Worm (Caenorhabditis elegans) whole organism, L4 larva: Measurements from ENCODE around the gene rml-3.

Experiments used
- duxl-1 ChIP-seq: sonication (generic microtip); optimal IDR thresholded peaks from 2 replicates; lab custom pipeline; 2016; ENCODE audit warnings: mild to moderate bottlenecking, missing genetic modification characterization, moderate library complexity, missing compliant biosample characterization; ENCODE audit not compliant: poor library complexity
- fos-1 ChIP-seq: fragments of 150-350 bp; optimal IDR thresholded peaks from 2 replicates; lab custom pipeline; 2014; ENCODE audit warnings: missing biosample characterization, missing genetic modification characterization
- jun-1 ChIP-seq: fragments of 150-350 bp; optimal IDR thresholded peaks from 2 replicates; lab custom pipeline; 2014; ENCODE audit warnings: missing biosample characterization, missing genetic modification reagents, missing genetic modification characterization
- lin-15B ChIP-seq: fragments of 150-350 bp; sonication (generic microtip); optimal IDR thresholded peaks from 3 replicates; lab custom pipeline; 2014; ENCODE audit warnings: missing biosample characterization, missing genetic modification characterization
- lin-39 ChIP-seq: fragments of 150-350 bp; optimal IDR thresholded peaks from 2 replicates; lab custom pipeline; 2014; ENCODE audit warnings: missing biosample characterization, missing genetic modification reagents, missing genetic modification characterization
- spr-1 ChIP-seq: sonication (generic microtip); optimal IDR thresholded peaks from 2 replicates; lab custom pipeline; 2016; ENCODE audit warnings: mild to moderate bottlenecking, missing genetic modification characterization, missing compliant biosample characterization
- zag-1 ChIP-seq: fragments of 150-350 bp; optimal IDR thresholded peaks from 2 replicates; lab custom pipeline; 2014; ENCODE audit warnings: missing biosample characterization, missing genetic modification characterization

ce11 chrX:6259081-6259480, 20.2 kb upstream of the rml-3 start:
- TF ChIP-seq lin-39 (tag; lab: Kevin White, UChicago) (no peak), jun-1 (no peak), fos-1 (no peak), zag-1 (no peak), spr-1 (no peak), lin-15B (tag; lab: Kevin White, UChicago) (no peak), duxl-1 (no peak)
